Fruit fly (Drosophila melanogaster) whole organism, embryonic: ENCODE data around the gene CG10834.

ENCODE experiments used
- CG11456 ChIP-seq: fragments of 200-800 bp; sonication (Bioruptor generic); IDR thresholded peaks from 3 replicates; pipeline ENCODE4 v1.3.6; 2022; ENCODE audit warnings: missing biosample characterization, missing genetic modification characterization
- CG11504 ChIP-seq: fragments of 200-800 bp; sonication (Bioruptor generic); optimal IDR thresholded peaks from 3 replicates; lab custom pipeline; 2019; ENCODE audit warnings: missing biosample characterization, mild to moderate bottlenecking, missing genetic modification characterization, moderate library complexity
- CG13775 ChIP-seq: fragments of 200-800 bp; sonication (Bioruptor generic); optimal IDR thresholded peaks from 3 replicates; lab custom pipeline; 2017; ENCODE audit warnings: missing biosample characterization, mild to moderate bottlenecking, missing genetic modification characterization
- CG17612 ChIP-seq: fragments of 200-800 bp; sonication (Bioruptor generic); IDR thresholded peaks from 2 replicates; pipeline ENCODE4 v1.3.6; 2022; ENCODE audit warnings: missing biosample characterization, missing genetic modification characterization
- CG31388 ChIP-seq: fragments of 200-800 bp; sonication (Bioruptor generic); optimal IDR thresholded peaks from 2 replicates; lab custom pipeline; 2016; ENCODE audit warnings: missing biosample characterization, missing genetic modification characterization
- CG9215 ChIP-seq: fragments of 200-800 bp; sonication (Bioruptor generic); IDR thresholded peaks from 2 replicates; pipeline ENCODE4 v1.3.6; 2022; ENCODE audit warnings: missing biosample characterization, missing genetic modification characterization
- E2f1 ChIP-seq: fragments of 200-800 bp; sonication (Bioruptor generic); IDR thresholded peaks from 2 replicates; pipeline ENCODE4 v1.3.6; 2022; ENCODE audit warnings: missing biosample characterization, missing genetic modification characterization
- Fer3 ChIP-seq: fragments of 200-800 bp; sonication (Bioruptor generic); optimal IDR thresholded peaks from 2 replicates; lab custom pipeline; 2018; ENCODE audit warnings: missing biosample characterization, mild to moderate bottlenecking, missing genetic modification characterization, moderate library complexity
- bigmax ChIP-seq: fragments of 200-800 bp; sonication (Bioruptor generic); optimal IDR thresholded peaks from 2 replicates; lab custom pipeline; 2018; ENCODE audit warnings: missing biosample characterization, mild to moderate bottlenecking, missing genetic modification characterization
- cas ChIP-seq: fragments of 200-800 bp; sonication (Bioruptor generic); IDR thresholded peaks from 2 replicates; pipeline ENCODE4 v1.3.6; 2022; ENCODE audit warnings: missing biosample characterization, missing genetic modification characterization
- slbo ChIP-seq: fragments of 200-800 bp; sonication (Bioruptor generic); IDR thresholded peaks from 2 replicates; pipeline ENCODE4 v1.3.6; 2022; ENCODE audit warnings: missing biosample characterization, missing genetic modification characterization
- ssp ChIP-seq: fragments of 200-800 bp; sonication (Bioruptor generic); IDR thresholded peaks from 2 replicates; pipeline ENCODE4 v1.3.6; 2022; ENCODE audit warnings: missing biosample characterization, missing genetic modification characterization
- sug ChIP-seq: fragments of 200-800 bp; optimal IDR thresholded peaks from 2 replicates; lab custom pipeline; 2019; ENCODE audit warnings: missing biosample characterization, mild to moderate bottlenecking, missing genetic modification characterization, moderate library complexity
- unc-4 ChIP-seq: fragments of 200-800 bp; sonication (Bioruptor generic); IDR thresholded peaks from 2 replicates; pipeline ENCODE4 v1.3.6; 2022; ENCODE audit warnings: missing biosample characterization, missing genetic modification characterization; ENCODE audit not compliant: partially characterized antibody

dm6 chr2L:22131171-22131675 is 24.1 kb upstream of the CG10834 start, which contains the start of gene CG42748:
- TF ChIP-seq cas (GFP tag; lab: Robert Waterston, UW), result no peak
- TF ChIP-seq unc-4, result no peak; the same call in 1 of the 2 replicates
- TF ChIP-seq ssp (GFP tag; lab: Robert Waterston, UW), result peak; percentile 89
- TF ChIP-seq CG17612 (GFP tag; lab: Robert Waterston, UW), result no peak
- TF ChIP-seq CG13775, result no peak
- TF ChIP-seq CG11456 (GFP tag; lab: Robert Waterston, UW), result no peak
- no peak for TF ChIP-seq CG11504 (tag; lab: Kevin White, UChicago)
- peak; percentile 59 for TF ChIP-seq sug (tag; lab: Kevin White, UChicago)
- no peak for TF ChIP-seq CG9215 (GFP tag; lab: Robert Waterston, UW)
- no peak for TF ChIP-seq Fer3 (tag; lab: Kevin White, UChicago)
- TF ChIP-seq bigmax, result no peak
- TF ChIP-seq E2f1, result no peak
- no peak for TF ChIP-seq CG31388 (GFP tag; lab: Kevin White, UChicago)
- peak; percentile 54; the same call in 1 of the 2 replicates for TF ChIP-seq slbo (GFP tag; lab: Robert Waterston, UW)
